Fruit fly (Drosophila melanogaster): ENCODE measurements around the gene Gr93d.

DNA sequence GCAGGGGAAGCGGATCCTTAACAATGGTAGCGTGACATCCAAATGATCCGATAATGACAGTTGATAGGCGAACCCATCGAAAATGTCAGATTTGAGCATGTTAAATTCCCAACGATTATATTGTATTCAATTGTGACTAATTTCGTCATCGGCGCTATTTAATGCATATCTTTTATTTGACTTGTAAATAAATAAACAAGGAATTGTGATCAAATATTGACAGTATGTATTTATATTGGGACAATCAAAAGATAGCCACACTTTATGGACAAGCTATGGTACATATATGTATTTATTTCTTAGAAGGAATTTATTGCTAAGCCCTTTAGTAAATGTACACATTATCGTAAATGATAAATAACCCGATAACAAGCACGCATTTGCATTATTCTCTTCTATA is 21.3 kb downstream of the Gr93d start:
- no peak for TF ChIP-seq cic (GFP tag; optimal IDR thresholded peaks at IDR 0.05)
- TF ChIP-seq Clk (GFP tag; optimal IDR thresholded peaks at IDR 0.05), result no peak
- no peak for TF ChIP-seq CG14711 (tag; optimal IDR thresholded peaks at IDR 0.05)
- no peak for TF ChIP-seq CG1620 (GFP tag; optimal IDR thresholded peaks at IDR 0.05)
- no peak for TF ChIP-seq pad (GFP tag; optimal IDR thresholded peaks at IDR 0.05)
- TF ChIP-seq CG11617 (GFP tag; optimal IDR thresholded peaks at IDR 0.05), result no peak
- TF ChIP-seq bab1 (GFP tag; optimal IDR thresholded peaks at IDR 0.05), result no peak

Measured in whole organism, adult.